Worm (Caenorhabditis elegans) whole organism, L4 larva: Measurements from ENCODE around the gene nol-9.
"Not testable (repeated sequence)": the region's sequence is repeated elsewhere in the genome, so short reads cannot be mapped to it uniquely, and the experiment has no call there.

Experiments used
- D1046.2 ChIP-seq: fragments of 200-800 bp; sonication (Bioruptor generic); IDR thresholded peaks from 2 replicates; pipeline ENCODE4 v1.3.6; 2022; ENCODE audit warnings: missing genetic modification characterization, missing compliant biosample characterization
- F10B5.3 ChIP-seq: sonication (generic microtip); optimal IDR thresholded peaks from 2 replicates; lab custom pipeline; 2016; ENCODE audit warnings: mild to moderate bottlenecking, missing genetic modification characterization, missing compliant biosample characterization
- F37D6.2 ChIP-seq: sonication (generic microtip); optimal IDR thresholded peaks from 2 replicates; lab custom pipeline; 2016; ENCODE audit warnings: mild to moderate bottlenecking, missing genetic modification characterization, missing compliant biosample characterization
- Y105C5A.15 ChIP-seq: fragments of 200-800 bp; sonication (Bioruptor generic); IDR thresholded peaks from 2 replicates; pipeline ENCODE4 v1.3.6; 2022; ENCODE audit warnings: missing genetic modification characterization, missing compliant biosample characterization
- ceh-44 ChIP-seq: fragments of 200-800 bp; sonication (Bioruptor generic); IDR thresholded peaks from 2 replicates; pipeline ENCODE4 v1.3.6; 2022; ENCODE audit warnings: missing genetic modification reagents, missing genetic modification characterization, missing compliant biosample characterization
- ceh-82 ChIP-seq: sonication (generic microtip); optimal IDR thresholded peaks from 2 replicates; lab custom pipeline; 2017; ENCODE audit warnings: missing biosample characterization, missing genetic modification characterization
- dmd-8 ChIP-seq: fragments of 200-800 bp; sonication (Bioruptor generic); IDR thresholded peaks from 2 replicates; pipeline ENCODE4 v1.3.6; 2022; ENCODE audit warnings: missing genetic modification characterization, missing compliant biosample characterization
- duxl-1 ChIP-seq: sonication (generic microtip); optimal IDR thresholded peaks from 2 replicates; lab custom pipeline; 2016; ENCODE audit warnings: mild to moderate bottlenecking, missing genetic modification characterization, moderate library complexity, missing compliant biosample characterization; ENCODE audit not compliant: poor library complexity
- egl-43 ChIP-seq: fragments of 200-800 bp; sonication (Bioruptor generic); IDR thresholded peaks from 2 replicates; pipeline ENCODE4 v1.3.6; 2022; ENCODE audit warnings: missing genetic modification reagents, missing genetic modification characterization, missing compliant biosample characterization
- hlh-11 ChIP-seq: fragments of 200-800 bp; sonication (Bioruptor generic); optimal IDR thresholded peaks from 2 replicates; lab custom pipeline; 2018; ENCODE audit warnings: mild to moderate bottlenecking, missing genetic modification characterization, missing compliant biosample characterization
- hmg-1.1 ChIP-seq: fragments of 200-800 bp; sonication (Bioruptor generic); IDR thresholded peaks from 2 replicates; pipeline ENCODE4 v1.3.6; 2022; ENCODE audit warnings: missing genetic modification reagents, missing genetic modification characterization, missing compliant biosample characterization
- lim-7 ChIP-seq: fragments of 200-800 bp; sonication (Bioruptor generic); IDR thresholded peaks from 2 replicates; pipeline ENCODE4 v1.3.6; 2022; ENCODE audit warnings: missing genetic modification characterization, missing compliant biosample characterization
- lin-1 ChIP-seq: fragments of 200-800 bp; sonication (Bioruptor generic); IDR thresholded peaks from 2 replicates; pipeline ENCODE4 v1.3.6; 2022; ENCODE audit warnings: missing genetic modification reagents, missing genetic modification characterization, missing compliant biosample characterization
- lin-38 ChIP-seq: fragments of 200-800 bp; sonication (Bioruptor generic); IDR thresholded peaks from 2 replicates; pipeline ENCODE4 v1.3.6; 2022; ENCODE audit warnings: missing genetic modification reagents, missing genetic modification characterization, missing compliant biosample characterization
- lin-39 ChIP-seq: fragments of 150-350 bp; optimal IDR thresholded peaks from 2 replicates; lab custom pipeline; 2014; ENCODE audit warnings: missing biosample characterization, missing genetic modification reagents, missing genetic modification characterization
- madf-5 ChIP-seq, 2 experiments: fragments of 200-800 bp; sonication (Bioruptor generic); IDR thresholded peaks; 2 replicates each; pipeline ENCODE4 v1.3.6; 2022; ENCODE audit warnings: missing compliant biosample characterization in 2 of 2, missing genetic modification characterization in 2 of 2
- madf-9 ChIP-seq: fragments of 200-800 bp; sonication (Bioruptor generic); conservative IDR thresholded peaks from 2 replicates; pipeline ENCODE4 v1.3.6; 2022; ENCODE audit warnings: missing genetic modification reagents, missing genetic modification characterization, missing compliant biosample characterization
- mdt-29 ChIP-seq: fragments of 200-800 bp; sonication (Bioruptor generic); IDR thresholded peaks from 2 replicates; pipeline ENCODE4 v1.3.6; 2022; ENCODE audit warnings: missing genetic modification reagents, missing genetic modification characterization, missing compliant biosample characterization
- mes-2 ChIP-seq: sonication (generic microtip); optimal IDR thresholded peaks from 2 replicates; lab custom pipeline; 2016; ENCODE audit warnings: missing genotype, mild to moderate bottlenecking, missing genetic modification characterization, missing compliant biosample characterization; ENCODE audit not compliant: poor library complexity, severe bottlenecking
- nhr-42 ChIP-seq: fragments of 200-800 bp; sonication (Bioruptor generic); IDR thresholded peaks from 2 replicates; pipeline ENCODE4 v1.3.6; 2022; ENCODE audit warnings: missing genetic modification characterization, missing compliant biosample characterization
- nhr-77 ChIP-seq: fragments of 150-350 bp; optimal IDR thresholded peaks from 2 replicates; lab custom pipeline; 2014; ENCODE audit warnings: missing biosample characterization, missing genetic modification characterization
- pha-4 ChIP-seq, 2 experiments: fragments of 150-350 bp in 1 of 2; fragments of 200-800 bp in 1 of 2; sonication (Bioruptor generic) in 1 of 2; IDR thresholded peaks in 1 of 2; optimal IDR thresholded peaks in 1 of 2; 2 replicates each; pipeline versions ENCODE4 v1.3.6 to Lab custom; 2014 to 2022; ENCODE audit warnings: missing genetic modification characterization in 2 of 2, missing genetic modification reagents in 2 of 2, missing biosample characterization in 1 of 2, missing compliant biosample characterization in 1 of 2
- php-3 ChIP-seq: fragments of 200-800 bp; sonication (Bioruptor generic); IDR thresholded peaks from 2 replicates; pipeline ENCODE4 v1.3.6; 2022; ENCODE audit warnings: missing genetic modification reagents, missing genetic modification characterization, missing compliant biosample characterization
- set-16 ChIP-seq: fragments of 200-800 bp; sonication (Bioruptor generic); IDR thresholded peaks from 2 replicates; pipeline ENCODE4 v1.3.6; 2022; ENCODE audit warnings: missing genetic modification reagents, missing genetic modification characterization, missing compliant biosample characterization
- snpc-1.2 ChIP-seq: fragments of 200-800 bp; sonication (Bioruptor generic); IDR thresholded peaks from 2 replicates; pipeline ENCODE4 v1.3.6; 2022; ENCODE audit warnings: missing genetic modification reagents, missing genetic modification characterization, missing compliant biosample characterization
- tra-1 ChIP-seq: fragments of 200-800 bp; sonication (Bioruptor generic); IDR thresholded peaks from 2 replicates; pipeline ENCODE4 v1.3.6; 2022; ENCODE audit warnings: missing genetic modification reagents, missing genetic modification characterization, missing compliant biosample characterization
- unc-130 ChIP-seq: sonication (generic microtip); optimal IDR thresholded peaks from 2 replicates; lab custom pipeline; 2016; ENCODE audit warnings: missing genetic modification reagents, missing genetic modification characterization, missing compliant biosample characterization
- unc-39 ChIP-seq: sonication (generic microtip); optimal IDR thresholded peaks from 2 replicates; lab custom pipeline; 2017; ENCODE audit warnings: missing biosample characterization, missing genetic modification characterization
- zip-2 ChIP-seq: fragments of 150-350 bp; optimal IDR thresholded peaks from 2 replicates; lab custom pipeline; 2014; ENCODE audit warnings: missing biosample characterization, missing genetic modification characterization
- ztf-11 ChIP-seq: fragments of 150-350 bp; optimal IDR thresholded peaks from 2 replicates; lab custom pipeline; 2014; ENCODE audit warnings: missing biosample characterization, missing genetic modification characterization
- ztf-7 ChIP-seq: fragments of 150-350 bp; optimal IDR thresholded peaks from 2 replicates; lab custom pipeline; 2014; ENCODE audit warnings: missing biosample characterization, missing genetic modification characterization

The nol-9 gene

DNA sequence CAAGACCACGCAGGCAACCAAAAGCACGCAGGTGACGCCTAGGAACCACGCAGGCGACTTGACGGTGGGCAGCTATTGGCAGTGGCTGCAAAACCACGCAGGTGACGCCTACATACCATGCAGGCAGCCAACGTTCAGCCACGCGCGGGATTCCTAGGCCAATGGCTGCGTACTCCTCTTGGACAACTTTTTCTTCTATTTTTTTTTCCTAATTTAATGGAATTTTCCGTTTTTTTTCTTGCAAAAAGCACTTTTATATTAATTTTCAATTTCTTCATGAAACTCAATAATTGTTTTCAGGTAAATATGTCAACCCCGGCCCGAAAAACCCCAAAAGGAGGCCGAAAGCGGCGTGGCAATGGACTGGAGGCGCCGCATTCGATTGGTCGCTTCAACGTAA, 32.9 kb downstream of the nol-9 start, which contains the start of gene Y38H8A.7:
Gene Y38H8A.7, plus strand, starts transcription at position 301 of the 400 bp plus-strand sequence.
- peak; percentile 56 for TF ChIP-seq set-16 (GFP tag; lab: Robert Waterston, UW)
- 0 out of 2 replicates have a peak, but pooled peaks have one; percentile 25 for TF ChIP-seq egl-43 (GFP tag; lab: Robert Waterston, UW)
- 0 out of 2 replicates have a peak, but pooled peaks have one; percentile 26 for TF ChIP-seq D1046.2 (GFP tag; lab: Robert Waterston, UW)
- TF ChIP-seq, all 104 proteins: peak for 3; not testable (repeated sequence) for 101

DNA sequence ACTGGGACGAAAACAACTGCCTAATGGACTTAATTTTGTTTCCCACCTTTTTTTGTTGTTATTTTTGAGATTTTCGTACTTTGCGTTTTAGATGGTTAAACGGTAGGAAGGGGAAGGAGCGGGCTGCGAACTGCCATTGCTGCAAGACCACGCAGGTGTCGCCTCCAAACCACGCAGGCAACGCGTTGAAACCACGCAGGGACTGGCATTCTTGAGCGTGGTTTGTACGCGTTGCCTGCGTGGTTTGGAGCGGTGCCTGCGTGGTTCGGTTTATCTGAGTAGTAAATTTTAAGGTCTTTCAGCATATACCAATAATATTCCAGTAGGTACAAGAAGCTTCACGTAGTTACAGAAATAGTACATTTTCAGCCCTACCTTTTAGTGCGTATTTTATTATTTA, 33.8 kb downstream of the nol-9 start:
- 0 out of 4 replicates have a peak, but pooled peaks of 1 of the 2 experiments have one; percentile 10 for TF ChIP-seq madf-5 (GFP tag; IDR thresholded peaks at IDR 0.05; lab: Robert Waterston, UW)

DNA sequence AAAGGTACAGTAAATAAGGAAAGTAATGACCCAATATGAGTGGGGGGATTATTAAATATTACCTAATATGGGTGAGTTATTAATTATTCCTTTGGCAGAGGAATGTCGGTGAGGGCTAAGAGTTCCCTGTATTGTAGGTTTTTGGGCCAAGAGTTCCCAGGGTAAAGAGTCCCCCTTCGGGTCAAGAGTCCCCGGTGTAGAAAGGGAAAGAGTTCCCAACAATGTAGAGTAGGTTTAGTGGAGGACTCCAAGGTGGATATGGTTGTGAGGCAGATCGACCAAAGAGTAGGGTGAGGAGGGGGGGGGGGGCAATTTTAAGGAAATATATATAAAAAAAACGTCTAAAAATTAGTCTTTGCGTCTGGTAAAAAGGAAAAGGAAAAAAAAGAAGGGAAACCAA, 34.6 kb downstream of the nol-9 start:
- TF ChIP-seq madf-5 (GFP tag; IDR thresholded peaks at IDR 0.05; lab: Robert Waterston, UW) (no peak), lin-38 (GFP tag; lab: Robert Waterston, UW) (peak; percentile 34; the same call in 1 of the 2 replicates), snpc-1.2 (no peak)

ce11 chrIV:13458237-13458636, 35.9 kb downstream of the nol-9 start:
- TF ChIP-seq F37D6.2 (tag; lab: Kevin White, UChicago) (no peak), nhr-42 (no peak), set-16 (GFP tag; lab: Robert Waterston, UW) (peak; percentile 61)

DNA sequence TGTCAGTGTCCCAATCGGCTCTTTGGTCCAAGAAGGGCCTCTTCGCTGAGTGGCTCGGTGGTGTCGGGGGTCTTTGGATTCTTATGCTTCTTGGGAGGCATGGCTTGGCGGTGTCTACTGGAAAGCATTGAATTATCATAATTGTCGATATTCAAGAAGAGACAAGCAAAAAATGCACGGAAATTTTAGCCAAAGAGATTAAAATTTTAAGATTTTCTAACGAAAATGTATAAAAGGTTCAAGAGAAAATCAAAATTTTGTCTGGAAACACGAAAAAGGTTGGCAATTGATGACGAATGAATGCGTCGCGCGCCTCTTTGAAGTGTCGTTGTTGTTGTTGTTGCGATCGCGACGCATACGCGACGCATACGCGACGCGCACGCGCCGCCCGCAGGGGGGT, 38.6 kb downstream of the nol-9 start, which contains the start of gene Y38H8A.12:
Gene Y38H8A.12, minus strand, starts transcription at position 101 of the 400 bp plus-strand sequence.
- TF ChIP-seq unc-130 (GFP tag; lab: Kevin White, UChicago) (no peak), zip-2 (tag; lab: Kevin White, UChicago) (no peak)

ce11 chrIV:13462165-13462712, 39.9 kb downstream of the nol-9 start:
- TF ChIP-seq nhr-42 (0 out of 2 replicates have a peak, but pooled peaks have one; percentile 22), set-16 (GFP tag; lab: Robert Waterston, UW) (peak; percentile 78)

DNA sequence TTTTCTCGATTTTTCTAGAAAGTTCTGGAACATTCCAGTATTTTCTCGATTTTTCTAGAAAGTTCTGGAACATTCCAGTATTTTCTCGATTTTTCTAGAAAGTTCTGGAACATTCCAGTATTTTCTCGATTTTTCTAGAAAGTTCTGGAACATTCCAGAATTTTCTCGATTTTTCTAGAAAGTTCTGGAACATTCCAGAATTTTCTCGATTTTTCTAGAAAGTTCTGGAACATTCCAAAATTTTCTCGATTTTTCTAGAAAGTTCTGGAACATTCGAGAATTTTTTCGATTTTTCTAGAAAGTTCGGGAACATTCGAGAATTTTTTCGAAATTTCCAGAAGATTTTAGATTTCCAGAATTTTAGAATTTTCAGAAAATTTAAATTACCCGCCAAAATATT, 41.6 kb downstream of the nol-9 start:
- TF ChIP-seq lin-38 (GFP tag; lab: Robert Waterston, UW) (peak; percentile 52), madf-5 (GFP tag; IDR thresholded peaks at IDR 0.05; lab: Robert Waterston, UW) (0 out of 4 replicates have a peak, but pooled peaks of 1 of the 2 experiments have one; percentile 57), snpc-1.2 (peak; percentile 80), lin-1 (GFP tag; lab: Robert Waterston, UW) (peak; percentile 71), pha-4 (GFP tag; IDR thresholded peaks at IDR 0.05; lab: Robert Waterston, UW) (peak; percentile 39; the same call in 1 of the 2 replicates), Y105C5A.15 (GFP tag; lab: Robert Waterston, UW) (peak; percentile 68; the same call in 1 of the 2 replicates), dmd-8 (peak; percentile 67; the same call in 1 of the 2 replicates), lim-7 (GFP tag; lab: Robert Waterston, UW) (peak; percentile 86), mdt-29 (GFP tag; lab: Robert Waterston, UW) (peak; percentile 70)
- TF ChIP-seq pha-4 (tag; optimal IDR thresholded peaks at IDR 0.05; lab: Kevin White, UChicago), result not testable (repeated sequence)

DNA sequence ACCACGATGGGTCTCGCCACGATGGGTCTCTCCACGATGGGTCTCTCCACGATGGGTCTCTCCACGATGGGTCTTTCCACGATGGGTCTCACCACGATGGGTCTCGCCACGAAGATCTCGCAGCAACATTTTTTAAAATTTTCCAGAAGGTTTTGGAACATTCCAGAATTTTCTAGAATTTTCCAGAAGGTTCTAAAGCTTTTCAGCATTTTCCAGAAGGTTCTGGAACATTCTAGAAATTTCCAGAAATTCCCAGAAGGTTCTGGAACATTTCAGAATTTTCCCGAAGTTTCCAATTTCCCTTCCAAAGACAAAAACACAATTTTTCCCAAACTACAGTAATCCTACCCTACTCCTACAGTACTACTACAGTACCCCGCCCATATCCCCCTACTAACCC, 42.3 kb downstream of the nol-9 start:
- TF ChIP-seq madf-9 (0 out of 2 replicates have a peak, but pooled peaks have one; percentile 11), ceh-44 (GFP tag; lab: Robert Waterston, UW) (0 out of 2 replicates have a peak, but pooled peaks have one; percentile 30)

DNA sequence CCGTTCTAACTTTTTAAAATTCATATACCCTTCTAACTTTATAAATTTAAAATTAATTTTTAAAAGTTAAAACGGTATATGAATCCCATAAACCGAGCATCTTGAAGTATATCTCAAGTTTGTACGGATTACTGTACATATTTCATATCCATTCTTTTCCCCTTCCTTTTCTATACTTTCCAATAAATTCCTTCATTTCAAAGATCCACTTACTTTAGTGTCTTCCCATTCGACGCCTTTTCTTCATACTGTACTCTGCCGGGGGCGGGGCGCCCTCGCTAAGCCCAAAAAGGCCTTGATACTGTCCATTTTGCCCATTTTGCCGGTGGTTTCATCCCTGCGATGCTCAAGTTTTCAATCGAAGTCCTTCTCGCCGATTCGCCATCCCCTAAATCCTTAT, 43.5 kb downstream of the nol-9 start, which contains the start of gene fezf-1:
Gene fezf-1, plus strand, starts transcription at position 301 of the 400 bp plus-strand sequence.
- no peak for TF ChIP-seq nhr-77 (tag; lab: Kevin White, UChicago)
- no peak for TF ChIP-seq ztf-11 (tag; lab: Kevin White, UChicago)
- TF ChIP-seq tra-1 (GFP tag; lab: Robert Waterston, UW), result no peak
- TF ChIP-seq lim-7 (GFP tag; lab: Robert Waterston, UW), result no peak
- no peak for TF ChIP-seq unc-39 (tag; lab: Kevin White, UChicago)
- no peak for TF ChIP-seq lin-1 (GFP tag; lab: Robert Waterston, UW)
- TF ChIP-seq hlh-11 (tag; lab: Kevin White, UChicago), result no peak
- TF ChIP-seq php-3 (GFP tag; lab: Robert Waterston, UW), result no peak
- TF ChIP-seq D1046.2 (GFP tag; lab: Robert Waterston, UW), result no peak
- TF ChIP-seq ceh-82 (tag; lab: Kevin White, UChicago), result no peak
- no peak for TF ChIP-seq hmg-1.1 (GFP tag; lab: Robert Waterston, UW)
- TF ChIP-seq ztf-7, result no peak
- TF ChIP-seq Y105C5A.15 (GFP tag; lab: Robert Waterston, UW), result no peak
- TF ChIP-seq lin-39 (tag; lab: Kevin White, UChicago), result no peak
- TF ChIP-seq F10B5.3 (tag; lab: Kevin White, UChicago), result no peak
- TF ChIP-seq mes-2 (tag; lab: Kevin White, UChicago), result no peak
- TF ChIP-seq duxl-1 (tag; lab: Kevin White, UChicago), result no peak
